Worm (Caenorhabditis elegans) whole organism, L1 larva: ENCODE measurements around the gene C06G4.6.
A peak's percentile ranks its signal among the peaks of the same experiment; 100 is the strongest.

Source experiments
- C16A3.4 ChIP-seq: fragments of 150-350 bp; optimal IDR thresholded peaks from 2 replicates; lab custom pipeline; 2014; ENCODE audit warnings: missing biosample characterization, missing genetic modification characterization
- C34B4.2 ChIP-seq: sonication (generic microtip); optimal IDR thresholded peaks from 2 replicates; lab custom pipeline; 2017; ENCODE audit warnings: mild to moderate bottlenecking, missing genetic modification characterization, missing compliant biosample characterization
- aha-1 ChIP-seq: fragments of 150-350 bp; optimal IDR thresholded peaks from 2 replicates; lab custom pipeline; 2014; ENCODE audit warnings: missing biosample characterization, missing genetic modification characterization
- aly-2 ChIP-seq: fragments of 150-350 bp; optimal IDR thresholded peaks from 2 replicates; lab custom pipeline; 2014; ENCODE audit warnings: missing biosample characterization, missing genetic modification characterization
- ama-1 ChIP-seq: fragments of 150-350 bp; optimal IDR thresholded peaks from 2 replicates; lab custom pipeline; 2014
- blmp-1 ChIP-seq: fragments of 150-350 bp; optimal IDR thresholded peaks from 2 replicates; lab custom pipeline; 2014; ENCODE audit warnings: missing biosample characterization, missing genetic modification characterization
- ceh-63 ChIP-seq: fragments of 200-800 bp; sonication (Bioruptor generic); optimal IDR thresholded peaks from 2 replicates; lab custom pipeline; 2018; ENCODE audit warnings: mild to moderate bottlenecking, missing genetic modification characterization, missing compliant biosample characterization
- ceh-8 ChIP-seq: fragments of 200-800 bp; sonication (Bioruptor generic); optimal IDR thresholded peaks from 2 replicates; lab custom pipeline; 2018; ENCODE audit warnings: mild to moderate bottlenecking, missing genetic modification characterization, moderate library complexity, missing compliant biosample characterization
- ces-1 ChIP-seq: fragments of 150-350 bp; optimal IDR thresholded peaks from 2 replicates; lab custom pipeline; 2014; ENCODE audit warnings: missing biosample characterization, missing genetic modification reagents, missing genetic modification characterization
- dsc-1 ChIP-seq: sonication (generic microtip); optimal IDR thresholded peaks from 2 replicates; lab custom pipeline; 2016; ENCODE audit warnings: mild to moderate bottlenecking, missing genetic modification characterization, missing compliant biosample characterization
- efl-1 ChIP-seq, 4 experiments: fragments of 150-350 bp; optimal IDR thresholded peaks in 3 of 4; peaks in 1 of 4; 1 replicate in 1 of 4; 2 replicates in 3 of 4; lab custom pipeline; 2014; ENCODE audit warnings: missing biosample characterization in 2 of 4, missing genetic modification characterization in 2 of 4, missing genetic modification reagents in 2 of 4
- efl-3 ChIP-seq: fragments of 200-800 bp; sonication (Bioruptor generic); optimal IDR thresholded peaks from 2 replicates; lab custom pipeline; 2018; ENCODE audit warnings: mild to moderate bottlenecking, missing genetic modification characterization, missing compliant biosample characterization
- egl-13 ChIP-seq: sonication (generic microtip); optimal IDR thresholded peaks from 2 replicates; lab custom pipeline; 2016; ENCODE audit warnings: missing genotype, missing genetic modification reagents, missing genetic modification characterization, missing compliant biosample characterization
- elt-3 ChIP-seq, 6 experiments: fragments of 150-350 bp in 1 of 6; sonication (generic microtip); optimal IDR thresholded peaks; 2 replicates each; lab custom pipeline; 2017 to 2018; ENCODE audit warnings: missing biosample characterization in 6 of 6, missing genetic modification characterization in 6 of 6, inconsistent platforms in 1 of 6
- ets-5 ChIP-seq: fragments of 200-800 bp; sonication (Bioruptor generic); IDR thresholded peaks from 2 replicates; pipeline ENCODE4 v1.3.6; 2022; ENCODE audit warnings: missing genetic modification characterization, missing compliant biosample characterization
- fkh-10 ChIP-seq: sonication (generic microtip); optimal IDR thresholded peaks from 2 replicates; lab custom pipeline; 2017; ENCODE audit warnings: missing biosample characterization, missing genetic modification reagents, missing genetic modification characterization
- fkh-8 ChIP-seq: sonication (generic microtip); optimal IDR thresholded peaks from 2 replicates; lab custom pipeline; 2016; ENCODE audit warnings: mild to moderate bottlenecking, missing genetic modification characterization, missing compliant biosample characterization
- grh-1 ChIP-seq: fragments of 200-800 bp; sonication (Bioruptor generic); IDR thresholded peaks from 2 replicates; pipeline ENCODE4 v1.3.6; 2022; ENCODE audit warnings: missing genetic modification reagents, missing genetic modification characterization, missing compliant biosample characterization
- isw-1 ChIP-seq: fragments of 200-800 bp; sonication (Bioruptor generic); IDR thresholded peaks from 2 replicates; pipeline ENCODE4 v1.3.6; 2022; ENCODE audit warnings: missing genetic modification characterization, missing compliant biosample characterization
- lin-14 ChIP-seq: fragments of 200-800 bp; sonication (Bioruptor generic); optimal IDR thresholded peaks from 2 replicates; lab custom pipeline; 2018; ENCODE audit warnings: mild to moderate bottlenecking, missing genetic modification characterization, moderate library complexity, missing compliant biosample characterization
- lin-35 ChIP-seq, 2 experiments: fragments of 150-350 bp; optimal IDR thresholded peaks; 2 replicates each; lab custom pipeline; 2014; ENCODE audit warnings: missing biosample characterization in 2 of 2, missing genetic modification characterization in 2 of 2, missing genetic modification reagents in 2 of 2
- lin-39 ChIP-seq: fragments of 150-350 bp; optimal IDR thresholded peaks from 2 replicates; lab custom pipeline; 2014; ENCODE audit warnings: missing biosample characterization, missing genetic modification reagents, missing genetic modification characterization
- lsy-2 ChIP-seq, 2 experiments: fragments of 150-350 bp; optimal IDR thresholded peaks; 2 replicates each; lab custom pipeline; 2014; ENCODE audit warnings: missing biosample characterization in 2 of 2, missing genetic modification characterization in 2 of 2
- mep-1 ChIP-seq: fragments of 150-350 bp; optimal IDR thresholded peaks from 2 replicates; lab custom pipeline; 2014; ENCODE audit warnings: missing biosample characterization, missing genetic modification characterization
- nhr-20 ChIP-seq: sonication (generic microtip); optimal IDR thresholded peaks from 2 replicates; lab custom pipeline; 2016; ENCODE audit warnings: mild to moderate bottlenecking, missing genetic modification characterization, missing compliant biosample characterization
- nhr-47 ChIP-seq: sonication (generic microtip); optimal IDR thresholded peaks from 2 replicates; lab custom pipeline; 2016; ENCODE audit warnings: mild to moderate bottlenecking, missing genetic modification characterization, moderate library complexity, missing compliant biosample characterization
- nhr-76 ChIP-seq: sonication (generic microtip); optimal IDR thresholded peaks from 2 replicates; lab custom pipeline; 2017; ENCODE audit warnings: missing biosample characterization, missing genetic modification characterization
- nhr-77 ChIP-seq: fragments of 150-350 bp; optimal IDR thresholded peaks from 2 replicates; lab custom pipeline; 2014; ENCODE audit warnings: missing biosample characterization, missing genetic modification characterization
- nhr-85 ChIP-seq: sonication (generic microtip); peaks from one replicate; lab custom pipeline; 2016; ENCODE audit warnings: missing genetic modification characterization, inconsistent platforms, missing compliant biosample characterization
- pag-3 ChIP-seq: sonication (generic microtip); optimal IDR thresholded peaks from 2 replicates; lab custom pipeline; 2017; ENCODE audit warnings: missing genetic modification characterization, mild to moderate bottlenecking, missing compliant biosample characterization, antibody characterized with exemption, borderline replicate concordance; ENCODE audit not compliant: insufficient read depth
- snpc-4 ChIP-seq: fragments of 150-350 bp; optimal IDR thresholded peaks from 2 replicates; lab custom pipeline; 2014; ENCODE audit warnings: missing biosample characterization, missing genetic modification characterization
- snu-23 ChIP-seq: sonication (generic microtip); optimal IDR thresholded peaks from 2 replicates; lab custom pipeline; 2016; ENCODE audit warnings: missing genetic modification characterization, missing compliant biosample characterization
- sox-4 ChIP-seq: sonication (generic microtip); optimal IDR thresholded peaks from 2 replicates; lab custom pipeline; 2016; ENCODE audit warnings: missing genetic modification characterization, missing compliant biosample characterization
- sptf-1 ChIP-seq: fragments of 150-350 bp; optimal IDR thresholded peaks from 2 replicates; lab custom pipeline; 2014; ENCODE audit warnings: missing biosample characterization, missing genetic modification characterization
- swsn-7 ChIP-seq: sonication (generic microtip); optimal IDR thresholded peaks from 2 replicates; lab custom pipeline; 2016; ENCODE audit warnings: missing genetic modification characterization, missing compliant biosample characterization
- unc-30 ChIP-seq: sonication (generic microtip); optimal IDR thresholded peaks from 2 replicates; lab custom pipeline; 2017; ENCODE audit warnings: missing biosample characterization, missing genetic modification characterization
- unc-86 ChIP-seq: sonication (generic microtip); optimal IDR thresholded peaks from 2 replicates; lab custom pipeline; 2016; ENCODE audit warnings: missing genetic modification characterization, missing compliant biosample characterization
- unc-98 ChIP-seq: fragments of 200-800 bp; sonication (Bioruptor generic); IDR thresholded peaks from 2 replicates; pipeline ENCODE4 v1.3.6; 2022; ENCODE audit warnings: missing genetic modification characterization, missing compliant biosample characterization
- zag-1 ChIP-seq: fragments of 150-350 bp; optimal IDR thresholded peaks from 2 replicates; lab custom pipeline; 2014; ENCODE audit warnings: missing biosample characterization, missing genetic modification characterization
- ztf-11 ChIP-seq, 2 experiments: sonication (generic microtip); optimal IDR thresholded peaks; 2 replicates each; lab custom pipeline; 2016 to 2017; ENCODE audit warnings: missing genetic modification characterization in 2 of 2, missing biosample characterization in 1 of 2, missing compliant biosample characterization in 1 of 2
- ztf-4 ChIP-seq: fragments of 150-350 bp; optimal IDR thresholded peaks from 2 replicates; lab custom pipeline; 2014; ENCODE audit warnings: missing biosample characterization, missing genetic modification characterization

Gene C06G4.6

DNA sequence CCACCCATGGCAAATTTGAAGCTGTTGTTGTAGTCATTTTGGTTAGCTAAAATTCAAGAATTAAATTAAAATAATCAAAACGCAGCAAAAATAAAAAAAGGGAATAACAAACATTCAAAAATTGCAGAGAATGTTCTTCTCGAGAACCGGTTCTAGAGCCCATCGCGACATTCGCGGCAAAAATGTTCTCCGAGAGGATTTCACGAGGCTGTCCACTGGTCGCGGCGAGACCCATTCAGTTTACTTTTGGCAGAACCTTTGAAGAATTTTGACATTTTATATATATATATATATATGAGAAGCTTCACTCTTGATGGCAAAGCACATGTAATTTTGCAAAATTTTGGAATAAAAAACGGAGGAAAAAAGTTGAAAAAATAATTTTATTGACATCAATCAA, 25.3 kb downstream of the C06G4.6 start, which contains the start of gene F44B9.8 (continued):
- TF ChIP-seq ceh-63 (GFP tag; lab: Kevin White, UChicago): no peak
- TF ChIP-seq mep-1 (tag; lab: Kevin White, UChicago): peak; percentile 68
- TF ChIP-seq nhr-77 (tag; lab: Kevin White, UChicago): no peak
- no peak for TF ChIP-seq aly-2 (tag; lab: Kevin White, UChicago)
- TF ChIP-seq ceh-8 (GFP tag; lab: Kevin White, UChicago): no peak
- no peak for TF ChIP-seq efl-3
- TF ChIP-seq egl-13 (tag; lab: Kevin White, UChicago): no peak
- no peak for TF ChIP-seq C34B4.2 (tag; lab: Kevin White, UChicago)
- peak; percentile 72 to 80 for TF ChIP-seq lin-35 (GFP tag; optimal IDR thresholded peaks at IDR 0.05; lab: Kevin White, UChicago)
- TF ChIP-seq dsc-1 (tag; lab: Kevin White, UChicago): no peak
- no peak for TF ChIP-seq unc-98 (GFP tag; lab: Robert Waterston, UW)
- no peak for TF ChIP-seq isw-1 (GFP tag; lab: Robert Waterston, UW)
- peak in 1 of 2 experiments; percentile 20 for TF ChIP-seq ztf-11 (tag; optimal IDR thresholded peaks at IDR 0.05; lab: Kevin White, UChicago)
- peak in 1 of 6 experiments; percentile 71 for TF ChIP-seq elt-3 (tag; optimal IDR thresholded peaks at IDR 0.05; lab: Kevin White, UChicago)

ce11 chrIII:8030963-8031362, 26.8 kb downstream of the C06G4.6 start, which contains the start of gene F44B9.9:
TSS of gene F44B9.9 (minus strand) at chrIII:8031063.
- TF ChIP-seq ces-1 (GFP tag; lab: Kevin White, UChicago) (no peak), C16A3.4 (tag; lab: Kevin White, UChicago) (no peak)

- TF ChIP-seq lin-35 (GFP tag; optimal IDR thresholded peaks at IDR 0.05; lab: Kevin White, UChicago) (no peak), ama-1 (lab: Kevin White, UChicago) (no peak), lin-39 (tag; lab: Kevin White, UChicago) (no peak), snpc-4 (no peak)
These were observed 29.3 kb downstream of the C06G4.6 start, which contains the start of gene F44B9.10 for ce11 chrIII:8033534-8033933. TSS of gene F44B9.10 (minus strand) at chrIII:8033634.

- TF ChIP-seq blmp-1 (tag; lab: Kevin White, UChicago) (peak; percentile 53), fkh-10 (GFP tag; lab: Kevin White, UChicago) (no peak), fkh-8 (no peak), nhr-47 (no peak), grh-1 (peak; percentile 62), zag-1 (no peak), unc-30 (tag; lab: Kevin White, UChicago) (no peak), sox-4 (no peak), elt-3 (tag; optimal IDR thresholded peaks at IDR 0.05; lab: Kevin White, UChicago) (peak in 3 of 6 experiments; percentile 28 to 88 (median 64)), lin-14 (GFP tag; lab: Kevin White, UChicago) (peak; percentile 21), nhr-76 (tag; lab: Kevin White, UChicago) (no peak), isw-1 (GFP tag; lab: Robert Waterston, UW) (no peak), lsy-2 (tag; optimal IDR thresholded peaks at IDR 0.05; lab: Kevin White, UChicago) (peak in 1 of 2 experiments; percentile 16), nhr-85 (tag; lab: Kevin White, UChicago) (peak; percentile 78)
These were observed 31.9 kb downstream of the C06G4.6 start for ce11 chrIII:8036050-8036449.

DNA sequence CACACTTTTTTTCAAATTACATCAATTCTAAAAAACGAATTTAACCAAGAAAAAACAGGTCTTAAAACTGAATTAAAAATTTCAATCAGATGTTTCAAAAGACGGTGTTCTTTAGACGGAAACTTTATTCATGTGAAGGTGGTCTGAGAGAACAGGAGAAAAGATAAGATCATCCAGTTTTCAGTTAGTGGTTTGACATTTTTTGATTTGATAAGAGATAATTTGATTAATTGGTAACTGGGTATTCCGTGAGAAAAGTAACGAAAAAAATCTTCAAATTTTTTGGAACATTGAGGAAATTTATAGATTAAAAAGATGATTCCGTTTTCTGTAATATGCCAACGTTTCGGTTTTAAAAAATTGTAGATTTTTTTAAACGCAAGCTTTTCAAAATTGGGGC, 32.3 kb downstream of the C06G4.6 start:
- TF ChIP-seq unc-98 (GFP tag; lab: Robert Waterston, UW) (no peak), efl-1 (optimal IDR thresholded peaks at IDR 0.05; lab: Kevin White, UChicago) (no peak), efl-1 (GFP tag; optimal IDR thresholded peaks at IDR 0.05 in 1 of 2; lab: Kevin White, UChicago) (peak in 1 of 2 experiments; percentile 63), pag-3 (tag; lab: Kevin White, UChicago) (no peak), blmp-1 (tag; lab: Kevin White, UChicago) (peak; percentile 35), aha-1 (tag; lab: Kevin White, UChicago) (no peak), swsn-7 (no peak), sptf-1 (tag; lab: Kevin White, UChicago) (no peak), nhr-47 (no peak), ets-5 (GFP tag; lab: Robert Waterston, UW) (no peak), nhr-20 (no peak), snu-23 (GFP tag; lab: Kevin White, UChicago) (no peak), aly-2 (tag; lab: Kevin White, UChicago) (no peak), elt-3 (tag; optimal IDR thresholded peaks at IDR 0.05; lab: Kevin White, UChicago) (peak in 4 of 6 experiments; percentile 1 to 80 (median 54)), ztf-4 (tag; lab: Kevin White, UChicago) (no peak), snpc-4 (no peak), nhr-85 (tag; lab: Kevin White, UChicago) (peak; percentile 50), zag-1 (no peak), unc-86 (tag; lab: Kevin White, UChicago) (no peak)
- TF ChIP-seq, all 84 proteins: peak for 4
